Fruit fly (Drosophila melanogaster): ENCODE results near the gene Or85b.

dm6 chr3R:8518565-8519154 lies 7.5 kb upstream of the Or85b start:
- no peak for TF ChIP-seq salr (GFP tag; optimal IDR thresholded peaks at IDR 0.05)
- no peak for TF ChIP-seq CG11294 (GFP tag; IDR thresholded peaks at IDR 0.05)
- TF ChIP-seq Sox102F (GFP tag; optimal IDR thresholded peaks at IDR 0.05), result no peak
- no peak for TF ChIP-seq CG7368 (GFP tag; optimal IDR thresholded peaks at IDR 0.05)
- TF ChIP-seq achi (GFP tag; optimal IDR thresholded peaks at IDR 0.05), result no peak
- no peak for TF ChIP-seq dsx (GFP tag; optimal IDR thresholded peaks at IDR 0.05; ENCODE audit: poor library complexity, severe bottlenecking)
- TF ChIP-seq esn (GFP tag; optimal IDR thresholded peaks at IDR 0.05), result no peak
- no peak for TF ChIP-seq CG15336 (GFP tag; IDR thresholded peaks at IDR 0.05)
- no peak for TF ChIP-seq CG6854 (GFP tag; optimal IDR thresholded peaks at IDR 0.05)
- no peak for TF ChIP-seq Hr38 (GFP tag; optimal IDR thresholded peaks at IDR 0.05)

Data from whole organism, prepupa.